Fruit fly (Drosophila melanogaster) whole organism, larva: Measurements from ENCODE around the gene b6.
A peak's percentile ranks its signal among the peaks of the same experiment; 100 is the strongest.

ENCODE experiments used
- noc ChIP-seq: fragments of 200-800 bp; sonication (Bioruptor generic); optimal IDR thresholded peaks from 3 replicates; lab custom pipeline; 2019; ENCODE audit warnings: missing biosample characterization, mild to moderate bottlenecking, missing genetic modification characterization, moderate library complexity

Gene b6

DNA sequence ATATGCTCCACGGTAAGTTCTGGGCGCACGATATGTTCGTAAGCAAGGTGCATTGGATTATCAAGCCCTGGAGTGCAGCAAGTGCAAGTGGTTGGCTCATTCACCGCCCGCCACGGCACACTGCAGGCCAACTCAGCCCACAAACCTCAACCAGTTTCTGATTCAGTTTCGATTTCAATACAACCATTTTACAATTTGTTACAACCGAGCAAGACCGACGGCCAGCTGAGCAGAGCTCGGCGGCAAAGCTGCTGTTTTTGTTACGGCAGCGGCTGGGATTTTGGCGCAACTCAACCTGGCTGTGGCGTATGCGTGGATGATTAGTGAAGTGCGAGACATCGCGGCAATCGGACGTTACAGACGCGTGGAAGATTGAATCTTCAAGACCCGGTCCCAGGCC is at the start of gene b6:
TSS of gene b6 (plus strand) at position 320 of the 400 bp plus-strand sequence.
- no peak for TF ChIP-seq noc

DNA sequence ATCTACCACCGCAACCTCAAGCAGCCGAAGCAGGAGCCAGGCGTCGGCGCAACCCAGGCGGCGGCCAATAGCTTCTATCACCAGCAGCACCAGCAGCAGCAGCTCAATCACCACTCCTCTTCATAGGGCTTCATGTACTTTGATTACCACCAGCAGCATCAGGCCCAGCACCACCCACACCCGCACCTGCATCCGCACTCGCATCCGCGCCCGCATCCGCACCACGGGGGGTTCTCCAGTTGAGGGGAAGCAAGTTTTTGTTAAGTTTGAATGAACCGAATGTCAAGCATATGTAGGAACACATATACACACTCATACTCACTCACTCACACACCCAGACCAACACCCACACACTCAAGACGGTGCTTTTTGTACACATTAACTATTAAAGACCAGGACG is 42.8 kb upstream of the b6 start:
- TF ChIP-seq noc = no peak

DNA sequence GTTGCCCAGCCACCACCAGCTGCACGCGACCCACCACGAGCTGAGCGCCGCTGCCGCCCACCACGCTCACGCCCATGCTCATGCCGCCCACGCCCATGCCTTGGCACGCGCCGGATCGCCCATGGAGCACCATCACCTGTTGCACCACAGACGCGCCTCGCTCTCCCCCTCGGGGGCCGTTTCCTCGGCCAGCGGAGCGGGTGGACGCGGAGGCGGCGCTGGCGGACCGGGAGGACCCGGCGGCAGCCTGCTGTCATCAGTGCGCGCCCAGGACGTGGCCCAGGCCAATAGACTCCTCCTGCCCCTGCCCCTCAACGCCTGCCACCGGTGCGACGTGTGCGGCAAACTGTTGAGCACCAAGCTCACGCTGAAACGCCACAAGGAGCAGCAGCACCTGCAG is 38.5 kb upstream of the b6 start:
- no peak for TF ChIP-seq noc

DNA sequence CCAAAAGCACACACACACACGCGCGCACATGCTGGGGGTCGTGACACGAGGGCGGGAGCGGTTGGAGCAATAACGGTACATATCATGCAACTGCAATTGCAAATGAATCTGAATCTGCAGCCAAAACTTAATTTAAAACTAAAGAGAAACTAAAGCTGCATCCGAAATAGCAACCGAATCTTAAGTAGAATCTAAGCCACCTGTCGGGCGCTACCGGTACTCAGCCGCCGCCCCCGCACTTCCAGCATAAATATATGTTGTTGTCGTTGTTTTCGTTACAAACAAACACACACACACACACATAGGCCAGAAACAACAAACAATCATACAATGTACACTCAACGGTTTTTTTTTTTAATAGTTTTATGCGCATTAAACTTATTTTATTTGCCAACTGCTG is 26.2 kb upstream of the b6 start:
- TF ChIP-seq noc = no peak

DNA sequence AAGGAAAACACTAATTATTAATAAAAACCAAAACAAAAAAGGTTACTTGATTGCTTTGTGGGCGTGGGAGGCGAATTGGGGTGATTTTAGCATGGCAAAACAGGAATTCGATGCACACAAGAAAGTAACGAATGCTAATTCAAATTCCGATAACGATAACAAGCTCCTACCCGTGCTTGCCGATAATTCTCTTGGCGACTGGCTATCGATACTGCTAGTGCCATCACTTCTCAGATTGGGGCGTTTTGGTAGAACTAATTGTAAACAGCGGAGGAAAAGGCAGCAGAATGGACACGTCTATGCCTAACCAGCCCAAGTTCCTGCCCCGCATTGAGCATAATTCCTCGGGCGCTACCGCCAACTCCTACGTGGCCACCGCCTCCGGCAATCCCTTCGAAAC is 21.6 kb upstream of the b6 start, which contains the start of gene dor:
TSS of gene dor (plus strand) at position 217 of the 400 bp plus-strand sequence.
- no peak for TF ChIP-seq noc

DNA sequence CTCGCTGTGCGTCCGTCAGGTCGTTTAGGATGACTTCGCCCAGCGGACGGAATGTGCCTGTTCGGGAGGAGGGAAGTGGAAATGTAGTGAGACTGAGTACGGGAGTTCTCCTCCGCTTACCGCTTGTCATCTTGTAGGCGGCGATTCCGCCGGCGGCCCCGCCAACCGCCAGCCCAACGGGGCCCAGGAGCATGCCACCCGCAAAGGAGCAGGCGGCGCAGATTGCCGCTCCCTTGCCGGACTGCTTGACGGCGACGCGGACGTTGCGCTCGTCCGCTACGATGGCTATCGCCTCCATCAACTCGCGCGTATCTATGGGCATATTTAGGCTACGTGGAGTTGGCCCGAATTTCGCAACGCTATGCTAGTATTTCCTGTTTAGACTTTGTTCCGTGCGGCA is 17.7 kb upstream of the b6 start, which contains the start of gene Mur2B:
TSS of gene Mur2B (minus strand) at position 101 of the 400 bp plus-strand sequence.
- no peak for TF ChIP-seq noc

DNA sequence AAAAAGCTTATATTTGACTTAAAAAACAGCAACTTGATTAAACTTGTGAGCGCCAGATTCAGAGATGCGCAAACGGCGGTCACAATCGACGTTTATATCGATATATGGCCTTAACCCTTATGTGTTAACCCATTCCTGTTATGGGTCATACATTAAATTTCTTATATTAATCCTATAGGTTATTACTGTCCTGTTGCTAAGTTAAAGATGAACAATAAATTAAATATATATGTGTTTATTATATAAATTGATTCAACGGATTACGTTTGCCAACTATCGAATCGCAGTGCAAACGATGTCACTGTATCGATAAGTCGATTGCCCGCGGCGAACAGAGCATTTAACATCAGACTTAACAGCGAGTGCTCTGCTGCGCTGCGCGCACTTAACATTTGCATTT is 17.2 kb upstream of the b6 start, which contains the start of the genes CG3740 and hfw:
TSS of gene CG3740 (minus strand) at position 84 of the 400 bp plus-strand sequence.
TSS of gene hfw (plus strand) at position 357 of the 400 bp plus-strand sequence.
- TF ChIP-seq noc = peak; percentile 34

DNA sequence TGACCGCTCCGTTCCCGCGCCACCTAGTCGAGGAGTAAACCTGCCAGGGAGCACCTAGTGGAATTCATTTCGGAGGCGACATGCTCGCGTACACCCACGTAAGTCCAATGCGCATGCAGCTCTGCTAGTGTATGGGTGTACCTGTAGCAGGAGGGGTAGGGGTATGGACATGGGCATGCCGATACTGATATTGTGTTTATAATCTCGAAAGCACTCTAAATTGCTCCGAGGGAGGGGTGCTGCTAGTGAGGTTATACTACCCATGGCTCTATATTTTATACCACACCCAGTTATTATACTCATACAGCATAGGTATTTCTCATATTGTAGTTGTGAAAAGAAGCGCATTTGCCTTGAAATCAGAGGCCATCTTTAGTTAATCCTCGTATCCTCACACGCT is 16.6 kb upstream of the b6 start:
- no peak for TF ChIP-seq noc

DNA sequence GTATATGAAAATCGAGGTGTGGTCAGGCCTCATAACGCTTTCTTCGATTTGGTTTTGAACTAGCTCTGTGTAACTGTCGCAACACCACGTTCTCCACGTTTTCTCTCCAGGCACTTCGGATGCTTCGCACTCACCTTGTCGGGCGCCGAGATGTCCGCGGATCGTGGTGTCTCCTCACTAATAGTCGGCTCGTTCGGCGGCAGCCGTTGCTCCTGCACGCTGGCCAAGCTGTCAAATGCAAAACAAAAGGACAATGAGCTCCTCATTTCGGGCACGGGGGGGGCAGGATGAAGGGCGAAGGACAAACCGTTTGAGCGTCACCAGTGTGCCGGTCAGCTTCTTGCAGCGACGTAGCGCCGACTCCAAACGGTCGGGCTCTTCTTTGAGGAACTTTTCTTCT is 5.2 kb upstream of the b6 start, which contains the start of gene CG14797:
TSS of gene CG14797 (plus strand) at position 301 of the 400 bp plus-strand sequence.
- TF ChIP-seq noc = no peak

DNA sequence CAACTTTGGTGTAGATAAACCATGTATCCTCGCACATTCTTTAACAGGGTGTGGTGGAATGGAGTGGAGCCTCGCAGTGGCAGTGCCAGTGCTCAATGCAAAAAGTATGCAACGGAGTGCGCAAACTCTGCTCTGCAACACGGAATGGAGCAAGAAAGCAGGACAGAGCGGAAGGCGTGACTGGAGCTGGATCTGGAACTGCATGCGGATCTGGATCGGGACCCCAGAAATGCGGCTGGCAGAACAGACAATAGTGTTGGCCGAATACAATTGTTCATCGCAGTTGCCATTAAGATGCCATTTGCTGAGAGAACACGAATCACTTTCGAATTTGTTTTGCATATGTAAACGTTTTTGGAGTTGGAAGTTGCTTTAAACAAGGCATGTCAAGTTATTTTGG is 5.1 kb downstream of the b6 start:
- no peak for TF ChIP-seq noc

DNA sequence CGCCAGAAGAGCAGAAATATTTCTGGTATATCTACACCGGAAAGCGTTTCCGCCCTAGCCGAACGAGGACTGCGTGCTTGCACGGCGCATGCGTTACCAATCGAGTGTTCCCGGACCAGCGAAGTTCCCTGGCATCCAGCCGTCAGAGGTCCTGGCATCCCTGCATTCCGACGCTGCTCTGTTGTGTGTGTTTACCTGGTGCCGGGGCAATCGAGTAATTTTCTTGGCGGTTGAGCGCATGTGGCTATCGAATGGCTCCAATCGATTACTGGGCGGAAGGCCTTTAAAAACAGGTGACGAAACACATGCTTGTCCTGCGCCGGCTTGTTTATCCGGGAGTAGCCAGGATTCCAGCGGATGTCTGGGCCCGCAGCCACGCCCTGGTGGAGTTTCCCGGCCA is 6.1 kb downstream of the b6 start, which contains the start of gene CG32809:
TSS of gene CG32809 (minus strand) at position 216 of the 400 bp plus-strand sequence.
- no peak for TF ChIP-seq noc

DNA sequence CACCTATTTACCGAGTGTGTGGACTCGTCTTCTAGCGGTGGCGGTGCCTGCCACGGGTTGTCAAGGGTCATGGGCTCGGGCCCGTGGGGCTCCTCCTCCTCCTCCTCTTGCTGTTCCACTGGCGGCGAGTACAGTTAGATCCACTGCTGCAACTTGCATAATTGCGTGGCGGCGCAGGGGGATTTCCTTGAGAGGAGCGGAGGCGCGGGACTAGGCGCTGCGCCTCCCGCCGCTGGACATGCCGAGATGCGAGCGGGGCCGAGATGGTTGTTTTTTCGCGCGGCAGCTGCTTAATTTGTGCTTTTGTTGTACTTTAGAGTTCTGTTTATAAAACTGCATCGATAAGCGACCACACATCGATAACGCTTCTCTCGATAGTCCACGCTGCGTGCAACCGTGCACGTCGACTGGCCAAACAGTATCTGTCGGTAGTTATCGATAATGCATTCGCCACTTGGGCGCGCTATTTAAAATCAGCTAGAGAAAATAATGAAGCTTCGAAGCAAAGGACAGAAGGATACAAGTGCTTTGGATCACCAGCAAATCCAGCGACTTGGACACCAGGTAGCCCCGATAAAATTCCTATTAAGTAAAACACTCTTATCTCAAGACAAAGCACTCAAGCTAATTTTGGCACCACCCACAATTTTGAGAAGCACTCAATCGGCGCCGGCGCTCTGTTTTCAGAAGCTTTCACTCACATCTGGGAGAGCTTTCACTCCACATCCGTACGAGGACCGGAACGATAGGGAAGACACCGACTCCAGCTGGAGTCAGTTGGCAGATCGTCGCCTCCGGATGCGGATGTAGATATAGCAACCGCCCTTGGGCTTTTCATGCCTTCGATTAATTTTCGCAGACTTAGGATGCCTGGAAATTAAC is 9.3 kb downstream of the b6 start, which contains the start of gene a6:
TSS of gene a6 (minus strand) at position 361 of the 882 bp plus-strand sequence.
- no peak for TF ChIP-seq noc

DNA sequence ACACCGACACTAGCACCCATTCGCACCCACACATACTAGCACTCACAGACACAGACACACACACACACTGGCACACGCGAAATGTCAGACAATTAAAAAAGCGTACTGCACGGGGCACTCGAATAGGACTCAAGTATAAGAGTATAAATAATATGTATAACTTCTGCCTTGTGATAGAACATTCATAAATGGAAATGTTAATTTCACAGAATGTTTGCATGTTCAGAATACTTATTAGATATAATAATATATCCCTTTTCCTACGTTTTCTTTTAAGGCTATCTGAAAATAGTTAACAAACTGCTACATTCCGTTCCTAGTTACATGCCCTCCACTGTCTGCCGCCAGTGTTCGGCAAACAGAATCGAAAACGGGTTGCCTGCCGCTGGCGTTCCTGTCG is 19.5 kb downstream of the b6 start:
- no peak for TF ChIP-seq noc

DNA sequence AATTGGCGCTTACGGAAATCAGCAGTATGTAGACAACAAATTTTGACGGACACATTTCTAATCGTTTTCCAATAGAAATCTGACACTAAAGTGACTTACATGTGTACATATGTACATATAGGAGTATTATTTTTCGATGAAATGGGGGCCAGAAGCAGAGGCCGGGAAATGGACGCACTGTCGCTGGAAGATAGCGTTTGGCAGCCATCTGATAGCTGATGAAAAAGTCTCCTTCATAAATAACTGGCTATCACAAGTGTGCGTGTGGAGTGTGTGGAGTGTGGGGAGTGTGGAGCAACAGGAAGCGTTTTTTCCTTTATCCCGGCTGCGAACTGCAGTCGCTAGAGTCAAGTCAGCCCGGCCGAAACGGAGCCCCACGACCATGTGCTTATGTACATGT is 23.7 kb downstream of the b6 start, which contains the start of gene CG3795:
TSS of gene CG3795 (minus strand) at position 101 of the 400 bp plus-strand sequence.
- TF ChIP-seq noc = no peak

DNA sequence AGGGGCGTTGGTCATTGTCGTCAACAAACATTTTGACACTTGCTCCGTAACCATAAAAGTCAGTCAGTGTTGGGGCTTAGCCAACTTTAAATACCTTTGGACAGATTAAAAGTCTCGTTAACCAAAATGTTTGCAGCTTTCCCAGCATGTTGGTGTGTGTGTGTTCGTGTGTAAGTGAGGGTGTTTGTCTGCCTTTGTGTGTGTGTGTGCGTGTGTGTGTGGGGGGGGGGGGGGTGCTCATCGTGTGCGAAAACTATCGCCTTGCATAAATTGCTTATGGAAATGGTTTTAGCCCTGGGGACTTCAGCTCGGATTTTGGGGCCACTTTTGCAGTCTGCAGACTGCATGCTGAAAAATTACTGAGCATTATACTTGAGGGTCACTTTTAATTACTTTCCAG is 28.4 kb downstream of the b6 start:
- TF ChIP-seq noc = no peak

DNA sequence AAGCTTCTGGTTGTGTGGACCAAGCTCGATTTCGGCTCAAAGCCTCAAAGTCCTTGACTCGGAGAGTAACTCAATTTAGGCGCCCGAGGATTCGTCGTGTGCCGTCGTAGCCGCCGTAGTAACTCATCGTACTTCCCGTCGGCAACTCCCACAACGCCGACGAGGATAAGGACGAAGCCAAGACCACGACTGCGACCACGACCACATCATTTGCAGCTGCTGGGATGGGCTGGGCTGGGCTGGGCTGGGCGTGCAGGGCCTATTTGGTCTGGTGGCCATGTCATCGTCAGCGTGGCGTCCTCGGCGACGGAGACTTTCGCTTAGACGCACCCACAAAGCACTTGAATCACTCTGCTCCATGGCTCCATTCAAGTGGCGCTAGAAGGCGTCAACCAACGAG is 48.7 kb downstream of the b6 start:
- no peak for TF ChIP-seq noc
